Worm (Caenorhabditis elegans) whole organism, midembryonic: ENCODE results near the gene tag-293.

ENCODE experiments used
- flt-1 ChIP-seq: fragments of 200-800 bp; sonication (Bioruptor generic); IDR thresholded peaks from 2 replicates; pipeline ENCODE4 v1.3.6; 2022; ENCODE audit warnings: missing genetic modification characterization, missing compliant biosample characterization
- klf-2 ChIP-seq: fragments of 200-800 bp; sonication (Bioruptor generic); conservative IDR thresholded peaks from 2 replicates; pipeline ENCODE4 v1.3.6; 2022; ENCODE audit warnings: missing genetic modification reagents, missing genetic modification characterization, missing compliant biosample characterization
- med-1 ChIP-seq: sonication (generic microtip); optimal IDR thresholded peaks from 2 replicates; lab custom pipeline; 2017; ENCODE audit warnings: missing genetic modification characterization, mild to moderate bottlenecking, missing compliant biosample characterization, antibody characterized with exemption, missing genetic modification reagents; ENCODE audit not compliant: insufficient read depth

- no peak for TF ChIP-seq med-1 (GFP tag; lab: Kevin White, UChicago)
- TF ChIP-seq klf-2 (GFP tag; lab: Robert Waterston, UW), result no peak
- no peak for TF ChIP-seq flt-1 (GFP tag; lab: Robert Waterston, UW)
Measured at ce11 chrV:7320909-7321308, 34.5 kb downstream of the tag-293 start, which contains the start of gene lmd-4.
